Worm (Caenorhabditis elegans) whole organism, early embryonic: Measurements from ENCODE around the gene itsn-1.

ENCODE experiments used
- B0310.2 ChIP-seq: sonication (generic microtip); optimal IDR thresholded peaks from 2 replicates; lab custom pipeline; 2016; ENCODE audit warnings: mild to moderate bottlenecking, missing genetic modification characterization, missing compliant biosample characterization
- F13C5.2 ChIP-seq: sonication (generic microtip); optimal IDR thresholded peaks from 2 replicates; lab custom pipeline; 2017; ENCODE audit warnings: mild to moderate bottlenecking, missing genetic modification characterization, inconsistent platforms, missing compliant biosample characterization
- ets-7 ChIP-seq: sonication (generic microtip); optimal IDR thresholded peaks from 2 replicates; lab custom pipeline; 2016; ENCODE audit warnings: missing genotype, missing genetic modification characterization, missing compliant biosample characterization
- flt-1 ChIP-seq: fragments of 200-800 bp; sonication (Bioruptor generic); IDR thresholded peaks from 2 replicates; pipeline ENCODE4 v1.3.6; 2022; ENCODE audit warnings: missing genetic modification characterization, missing compliant biosample characterization
- hmg-4 ChIP-seq: fragments of 200-800 bp; sonication (Bioruptor generic); optimal IDR thresholded peaks from 2 replicates; lab custom pipeline; 2018; ENCODE audit warnings: mild to moderate bottlenecking, missing genetic modification characterization, missing compliant biosample characterization
- scrt-1 ChIP-seq: fragments of 200-800 bp; sonication (Bioruptor generic); IDR thresholded peaks from 2 replicates; pipeline ENCODE4 v1.3.6; 2022; ENCODE audit warnings: missing genetic modification characterization, missing compliant biosample characterization
- tbx-11 ChIP-seq: fragments of 200-800 bp; sonication (Bioruptor generic); IDR thresholded peaks from 2 replicates; pipeline ENCODE4 v1.3.6; 2022; ENCODE audit warnings: missing genetic modification characterization, missing compliant biosample characterization
- tra-4 ChIP-seq: sonication (generic microtip); optimal IDR thresholded peaks from 2 replicates; lab custom pipeline; 2017; ENCODE audit warnings: missing genetic modification characterization, missing compliant biosample characterization

Gene itsn-1

DNA sequence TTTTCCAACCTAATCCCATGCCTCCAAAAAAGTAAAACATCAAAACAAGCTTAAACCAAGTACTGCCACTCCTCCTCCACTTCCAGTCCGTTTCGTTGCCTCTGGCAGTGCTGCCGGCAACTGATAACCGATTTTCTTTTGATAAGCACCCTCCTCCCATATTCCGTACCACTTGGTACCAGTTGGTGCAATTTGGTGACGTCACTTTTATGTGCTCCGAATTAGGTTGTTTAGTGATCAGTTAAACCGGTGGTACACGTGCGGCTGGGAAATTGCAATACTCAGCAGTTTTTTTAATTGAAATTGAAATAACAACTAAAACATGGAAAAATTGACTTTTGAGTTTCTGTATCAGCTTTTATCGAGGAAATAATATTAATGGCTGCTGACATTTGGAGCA lies 54.6 kb downstream of the itsn-1 start:
- TF ChIP-seq flt-1 (GFP tag; lab: Robert Waterston, UW) (no peak), B0310.2 (tag; lab: Kevin White, UChicago) (no peak), tbx-11 (no peak)

ce11 chrIV:17174980-17175379 lies 55.5 kb downstream of the itsn-1 start:
- TF ChIP-seq tra-4 (tag; lab: Kevin White, UChicago) (no peak), scrt-1 (GFP tag; lab: Robert Waterston, UW) (no peak), hmg-4 (GFP tag; lab: Kevin White, UChicago) (no peak), F13C5.2 (tag; lab: Kevin White, UChicago) (no peak), ets-7 (no peak)
